Worm (Caenorhabditis elegans): Measurements from ENCODE around the gene fbxb-107.

ce11 chrII:2804245-2804644, 45.7 kb downstream of the fbxb-107 start:
- TF ChIP-seq peb-1 (tag; optimal IDR thresholded peaks at IDR 0.05) (no peak), unc-62 (GFP tag; optimal IDR thresholded peaks at IDR 0.05) (no peak), nhr-12 (tag; optimal IDR thresholded peaks at IDR 0.05) (no peak), ama-1 (optimal IDR thresholded peaks at IDR 0.05) (no peak), nhr-10 (tag; optimal IDR thresholded peaks at IDR 0.05) (no peak), nhr-77 (tag; optimal IDR thresholded peaks at IDR 0.05) (no peak), ceh-82 (tag; optimal IDR thresholded peaks at IDR 0.05) (no peak), mdl-1 (tag; optimal IDR thresholded peaks at IDR 0.05) (peak in 1 of 2 experiments; percentile 72), nhr-23 (tag; optimal IDR thresholded peaks at IDR 0.05) (no peak), ztf-1 (GFP tag; conservative IDR thresholded peaks at IDR 0.05) (no peak)
